Fruit fly (Drosophila melanogaster): Measurements from ENCODE around the gene CG8925.

DNA sequence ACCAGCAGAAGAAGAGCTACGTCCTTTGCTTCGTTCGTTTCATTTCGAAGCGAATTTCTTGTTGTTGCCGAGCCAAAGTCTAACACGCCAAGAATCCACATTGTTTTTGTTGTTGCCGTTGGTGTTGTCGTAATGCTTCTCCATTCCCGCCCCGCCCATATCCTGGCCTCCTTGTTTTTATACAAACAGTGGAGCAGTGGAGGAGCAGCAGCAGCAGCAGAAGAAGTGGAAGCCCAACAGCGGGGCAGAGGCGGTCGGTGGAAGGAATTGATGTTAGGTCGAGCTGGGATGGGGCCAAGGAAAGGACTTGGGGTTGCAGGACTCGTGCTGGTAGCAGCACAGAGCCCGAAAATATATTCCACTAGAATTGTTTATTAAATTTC is 43.5 kb downstream of the CG8925 start:
- TF ChIP-seq Eip93F (GFP tag; optimal IDR thresholded peaks at IDR 0.05) = no peak
- no peak for TF ChIP-seq CG10669 (GFP tag; optimal IDR thresholded peaks at IDR 0.05)
- TF ChIP-seq CG11294 (GFP tag; IDR thresholded peaks at IDR 0.05) = no peak
- no peak for TF ChIP-seq acj6 (GFP tag; optimal IDR thresholded peaks at IDR 0.05)
- TF ChIP-seq Blimp-1 (GFP tag; optimal IDR thresholded peaks at IDR 0.05) = no peak
- no peak for TF ChIP-seq Eip78C (GFP tag)
- no peak for TF ChIP-seq CG6792 (GFP tag; optimal IDR thresholded peaks at IDR 0.05)
